Worm (Caenorhabditis elegans) whole organism, L4 larva: Measurements from ENCODE around the gene F25E5.9.

Experiments used
- D1046.2 ChIP-seq: fragments of 200-800 bp; sonication (Bioruptor generic); IDR thresholded peaks from 2 replicates; pipeline ENCODE4 v1.3.6; 2022; ENCODE audit warnings: missing genetic modification characterization, missing compliant biosample characterization
- F10B5.3 ChIP-seq: sonication (generic microtip); optimal IDR thresholded peaks from 2 replicates; lab custom pipeline; 2016; ENCODE audit warnings: mild to moderate bottlenecking, missing genetic modification characterization, missing compliant biosample characterization
- F26F4.8 ChIP-seq: fragments of 200-800 bp; sonication (Bioruptor generic); conservative IDR thresholded peaks from 2 replicates; pipeline ENCODE4 v1.3.6; 2022; ENCODE audit warnings: missing genetic modification characterization, missing compliant biosample characterization
- R02D3.7 ChIP-seq: fragments of 150-350 bp; sonication (generic microtip); optimal IDR thresholded peaks from 3 replicates; lab custom pipeline; 2014; ENCODE audit warnings: missing biosample characterization, missing genetic modification characterization
- T26A8.4 ChIP-seq: fragments of 200-800 bp; sonication (Bioruptor generic); IDR thresholded peaks from 2 replicates; pipeline ENCODE4 v1.3.6; 2022; ENCODE audit warnings: missing genetic modification characterization, missing compliant biosample characterization
- Y48G9A.11 ChIP-seq: fragments of 200-800 bp; sonication (Bioruptor generic); IDR thresholded peaks from 2 replicates; pipeline ENCODE4 v1.3.6; 2022; ENCODE audit warnings: missing genetic modification reagents, missing genetic modification characterization, missing compliant biosample characterization
- Y5F2A.4 ChIP-seq: fragments of 200-800 bp; sonication (Bioruptor generic); optimal IDR thresholded peaks from 2 replicates; lab custom pipeline; 2018; ENCODE audit warnings: mild to moderate bottlenecking, missing genetic modification characterization, missing compliant biosample characterization
- aly-2 ChIP-seq: sonication (generic microtip); optimal IDR thresholded peaks from 2 replicates; lab custom pipeline; 2018; ENCODE audit warnings: missing biosample characterization, missing genetic modification characterization
- arid-1 ChIP-seq: fragments of 200-800 bp; sonication (Bioruptor generic); conservative IDR thresholded peaks from 2 replicates; pipeline ENCODE4 v1.3.6; 2022; ENCODE audit warnings: missing genetic modification reagents, missing genetic modification characterization, missing compliant biosample characterization
- attf-4 ChIP-seq: sonication (generic microtip); optimal IDR thresholded peaks from 3 replicates; lab custom pipeline; 2017; ENCODE audit warnings: missing biosample characterization, missing genetic modification characterization
- ceh-20 ChIP-seq: fragments of 200-800 bp; sonication (Bioruptor generic); IDR thresholded peaks from 2 replicates; pipeline ENCODE4 v1.3.6; 2022; ENCODE audit warnings: missing genetic modification reagents, missing genetic modification characterization, missing compliant biosample characterization
- ceh-32 ChIP-seq: sonication (generic microtip); optimal IDR thresholded peaks from 2 replicates; lab custom pipeline; 2016; ENCODE audit warnings: mild to moderate bottlenecking, missing genetic modification characterization, missing compliant biosample characterization; ENCODE audit not compliant: poor library complexity
- cey-2 ChIP-seq: sonication (generic microtip); optimal IDR thresholded peaks from 3 replicates; lab custom pipeline; 2017; ENCODE audit warnings: missing genetic modification characterization, mild to moderate bottlenecking, missing compliant biosample characterization, antibody characterized with exemption, borderline replicate concordance; ENCODE audit not compliant: insufficient read depth
- ctbp-1 ChIP-seq: fragments of 200-800 bp; sonication (Bioruptor generic); IDR thresholded peaks from 2 replicates; pipeline ENCODE4 v1.3.6; 2022; ENCODE audit warnings: missing genetic modification reagents, missing genetic modification characterization, missing compliant biosample characterization
- daf-12 ChIP-seq: fragments of 150-350 bp; optimal IDR thresholded peaks from 2 replicates; lab custom pipeline; 2014; ENCODE audit warnings: missing biosample characterization, missing genetic modification reagents, missing genetic modification characterization
- daf-19 ChIP-seq: fragments of 200-800 bp; sonication (Bioruptor generic); conservative IDR thresholded peaks from 2 replicates; pipeline ENCODE4 v1.3.6; 2022; ENCODE audit warnings: missing genetic modification characterization, missing compliant biosample characterization
- daf-8 ChIP-seq: fragments of 200-800 bp; sonication (Bioruptor generic); IDR thresholded peaks from 2 replicates; pipeline ENCODE4 v1.3.6; 2022; ENCODE audit warnings: missing genetic modification characterization, missing compliant biosample characterization
- dpl-1 ChIP-seq: fragments of 150-350 bp; optimal IDR thresholded peaks from 2 replicates; lab custom pipeline; 2014; ENCODE audit warnings: missing biosample characterization, missing genetic modification reagents, missing genetic modification characterization
- duxl-1 ChIP-seq: sonication (generic microtip); optimal IDR thresholded peaks from 2 replicates; lab custom pipeline; 2016; ENCODE audit warnings: mild to moderate bottlenecking, missing genetic modification characterization, moderate library complexity, missing compliant biosample characterization; ENCODE audit not compliant: poor library complexity
- egl-43 ChIP-seq: fragments of 200-800 bp; sonication (Bioruptor generic); IDR thresholded peaks from 2 replicates; pipeline ENCODE4 v1.3.6; 2022; ENCODE audit warnings: missing genetic modification reagents, missing genetic modification characterization, missing compliant biosample characterization
- fos-1 ChIP-seq: fragments of 150-350 bp; optimal IDR thresholded peaks from 2 replicates; lab custom pipeline; 2014; ENCODE audit warnings: missing biosample characterization, missing genetic modification characterization
- gei-8 ChIP-seq: fragments of 200-800 bp; sonication (Bioruptor generic); optimal IDR thresholded peaks from 2 replicates; lab custom pipeline; 2018; ENCODE audit warnings: mild to moderate bottlenecking, missing genetic modification characterization, missing compliant biosample characterization
- hlh-30 ChIP-seq: sonication (generic microtip); optimal IDR thresholded peaks from 2 replicates; lab custom pipeline; 2017; ENCODE audit warnings: antibody characterized with exemption, mild to moderate bottlenecking, missing genetic modification characterization, missing compliant biosample characterization; ENCODE audit not compliant: insufficient read depth
- jun-1 ChIP-seq: fragments of 150-350 bp; optimal IDR thresholded peaks from 2 replicates; lab custom pipeline; 2014; ENCODE audit warnings: missing biosample characterization, missing genetic modification reagents, missing genetic modification characterization
- lim-7 ChIP-seq: fragments of 200-800 bp; sonication (Bioruptor generic); IDR thresholded peaks from 2 replicates; pipeline ENCODE4 v1.3.6; 2022; ENCODE audit warnings: missing genetic modification characterization, missing compliant biosample characterization
- lin-39 ChIP-seq: fragments of 150-350 bp; optimal IDR thresholded peaks from 2 replicates; lab custom pipeline; 2014; ENCODE audit warnings: missing biosample characterization, missing genetic modification reagents, missing genetic modification characterization
- lsy-2 ChIP-seq, 2 experiments: fragments of 150-350 bp in 1 of 2; sonication (generic microtip) in 1 of 2; optimal IDR thresholded peaks; 2 replicates each; lab custom pipeline; 2014 to 2017; ENCODE audit warnings: missing biosample characterization in 2 of 2, missing genetic modification characterization in 2 of 2
- madf-9 ChIP-seq: fragments of 200-800 bp; sonication (Bioruptor generic); conservative IDR thresholded peaks from 2 replicates; pipeline ENCODE4 v1.3.6; 2022; ENCODE audit warnings: missing genetic modification reagents, missing genetic modification characterization, missing compliant biosample characterization
- mdl-1 ChIP-seq, 2 experiments: fragments of 150-350 bp in 1 of 2; sonication (generic microtip) in 1 of 2; optimal IDR thresholded peaks; 2 replicates each; lab custom pipeline; 2014 to 2017; ENCODE audit warnings: missing biosample characterization in 2 of 2, missing genetic modification characterization in 2 of 2
- mes-2 ChIP-seq: sonication (generic microtip); optimal IDR thresholded peaks from 2 replicates; lab custom pipeline; 2016; ENCODE audit warnings: missing genotype, mild to moderate bottlenecking, missing genetic modification characterization, missing compliant biosample characterization; ENCODE audit not compliant: poor library complexity, severe bottlenecking
- mxl-2 ChIP-seq: fragments of 200-800 bp; sonication (Bioruptor generic); conservative IDR thresholded peaks from 2 replicates; pipeline ENCODE4 v1.3.6; 2022; ENCODE audit warnings: missing genetic modification reagents, missing genetic modification characterization, missing compliant biosample characterization
- mxl-3 ChIP-seq: fragments of 200-800 bp; sonication (Bioruptor generic); optimal IDR thresholded peaks from 2 replicates; lab custom pipeline; 2018; ENCODE audit warnings: mild to moderate bottlenecking, missing genetic modification characterization, missing compliant biosample characterization
- nhr-10 ChIP-seq: fragments of 150-350 bp; optimal IDR thresholded peaks from 2 replicates; lab custom pipeline; 2014; ENCODE audit warnings: missing biosample characterization, missing genetic modification characterization
- nhr-102 ChIP-seq: sonication (generic microtip); optimal IDR thresholded peaks from 2 replicates; lab custom pipeline; 2016; ENCODE audit warnings: mild to moderate bottlenecking, missing genetic modification characterization, moderate library complexity, missing compliant biosample characterization
- nhr-11 ChIP-seq: fragments of 150-350 bp; optimal IDR thresholded peaks from 2 replicates; lab custom pipeline; 2014; ENCODE audit warnings: missing biosample characterization, missing genetic modification characterization
- nhr-111 ChIP-seq: fragments of 200-800 bp; sonication (Bioruptor generic); optimal IDR thresholded peaks from 2 replicates; lab custom pipeline; 2018; ENCODE audit warnings: mild to moderate bottlenecking, missing genetic modification characterization, missing compliant biosample characterization
- nhr-25 ChIP-seq: sonication (generic microtip); optimal IDR thresholded peaks from 2 replicates; lab custom pipeline; 2017; ENCODE audit warnings: missing genetic modification characterization, mild to moderate bottlenecking, missing compliant biosample characterization, antibody characterized with exemption, moderate library complexity, borderline replicate concordance; ENCODE audit not compliant: insufficient read depth
- nhr-28 ChIP-seq: fragments of 150-350 bp; optimal IDR thresholded peaks from 2 replicates; lab custom pipeline; 2014; ENCODE audit warnings: missing biosample characterization, missing genetic modification characterization
- nhr-41 ChIP-seq: fragments of 200-800 bp; sonication (Bioruptor generic); IDR thresholded peaks from 2 replicates; pipeline ENCODE4 v1.3.6; 2022; ENCODE audit warnings: missing genetic modification reagents, missing genetic modification characterization, missing compliant biosample characterization
- nhr-48 ChIP-seq: sonication (generic microtip); optimal IDR thresholded peaks from 2 replicates; lab custom pipeline; 2016; ENCODE audit warnings: mild to moderate bottlenecking, missing genetic modification characterization, missing compliant biosample characterization
- nhr-76 ChIP-seq: fragments of 150-350 bp; optimal IDR thresholded peaks from 2 replicates; lab custom pipeline; 2014; ENCODE audit warnings: missing biosample characterization, missing genetic modification characterization
- rbr-2 ChIP-seq: sonication (generic microtip); optimal IDR thresholded peaks from 2 replicates; lab custom pipeline; 2016; ENCODE audit warnings: missing genotype, missing genetic modification characterization, missing compliant biosample characterization
- sdz-12 ChIP-seq: fragments of 200-800 bp; sonication (Bioruptor generic); optimal IDR thresholded peaks from 2 replicates; lab custom pipeline; 2018; ENCODE audit warnings: mild to moderate bottlenecking, missing genetic modification characterization, missing compliant biosample characterization
- set-16 ChIP-seq: fragments of 200-800 bp; sonication (Bioruptor generic); IDR thresholded peaks from 2 replicates; pipeline ENCODE4 v1.3.6; 2022; ENCODE audit warnings: missing genetic modification reagents, missing genetic modification characterization, missing compliant biosample characterization
- snpc-4 ChIP-seq: fragments of 150-350 bp; optimal IDR thresholded peaks from 2 replicates; lab custom pipeline; 2014; ENCODE audit warnings: missing biosample characterization, missing genetic modification characterization
- tag-97 ChIP-seq: fragments of 200-800 bp; sonication (Bioruptor generic); IDR thresholded peaks from 2 replicates; pipeline ENCODE4 v1.3.6; 2022; ENCODE audit warnings: missing genetic modification characterization, missing compliant biosample characterization
- tra-1 ChIP-seq: fragments of 200-800 bp; sonication (Bioruptor generic); IDR thresholded peaks from 2 replicates; pipeline ENCODE4 v1.3.6; 2022; ENCODE audit warnings: missing genetic modification reagents, missing genetic modification characterization, missing compliant biosample characterization
- unc-130 ChIP-seq: sonication (generic microtip); optimal IDR thresholded peaks from 2 replicates; lab custom pipeline; 2016; ENCODE audit warnings: missing genetic modification reagents, missing genetic modification characterization, missing compliant biosample characterization
- zfp-2 ChIP-seq: sonication (generic microtip); optimal IDR thresholded peaks from 2 replicates; lab custom pipeline; 2016; ENCODE audit warnings: mild to moderate bottlenecking, missing genetic modification characterization, missing compliant biosample characterization
- zip-2 ChIP-seq: fragments of 150-350 bp; optimal IDR thresholded peaks from 2 replicates; lab custom pipeline; 2014; ENCODE audit warnings: missing biosample characterization, missing genetic modification characterization
- ztf-11 ChIP-seq: fragments of 150-350 bp; optimal IDR thresholded peaks from 2 replicates; lab custom pipeline; 2014; ENCODE audit warnings: missing biosample characterization, missing genetic modification characterization
- ztf-7 ChIP-seq: fragments of 150-350 bp; optimal IDR thresholded peaks from 2 replicates; lab custom pipeline; 2014; ENCODE audit warnings: missing biosample characterization, missing genetic modification characterization

F25E5.9 gene

DNA sequence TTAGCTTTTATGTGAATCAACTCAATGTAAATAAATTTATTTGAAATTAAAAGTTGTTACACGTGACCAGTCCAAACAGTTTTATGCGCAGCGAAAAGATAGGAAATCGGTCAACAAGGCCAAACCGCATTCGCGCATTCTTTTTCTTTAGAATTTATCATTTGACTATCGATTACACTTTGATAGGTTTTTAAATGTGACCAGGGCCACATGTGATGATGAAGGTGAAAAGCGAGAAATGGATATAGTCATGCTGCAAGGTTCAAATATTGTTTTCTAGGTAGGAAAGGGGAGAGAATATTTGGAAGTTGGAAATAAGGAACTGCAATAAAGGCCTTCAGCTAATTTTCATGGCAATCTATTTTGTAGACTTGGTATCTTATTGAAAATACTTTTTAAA lies 808 bp downstream of the F25E5.9 start (continued):
- TF ChIP-seq unc-130 (GFP tag; lab: Kevin White, UChicago) (no peak), tag-97 (no peak), set-16 (GFP tag; lab: Robert Waterston, UW) (no peak), nhr-28 (tag; lab: Kevin White, UChicago) (peak; percentile 64), duxl-1 (tag; lab: Kevin White, UChicago) (peak; percentile 13), arid-1 (GFP tag; lab: Robert Waterston, UW) (no peak), Y5F2A.4 (no peak), daf-8 (GFP tag; lab: Robert Waterston, UW) (no peak), mdl-1 (tag; optimal IDR thresholded peaks at IDR 0.05; lab: Kevin White, UChicago) (peak; percentile 8 to 73), ctbp-1 (GFP tag; lab: Robert Waterston, UW) (no peak), tra-1 (no peak), F26F4.8 (GFP tag; lab: Robert Waterston, UW) (no peak), F10B5.3 (tag; lab: Kevin White, UChicago) (no peak), hlh-30 (tag; lab: Kevin White, UChicago) (peak; percentile 84), zip-2 (tag; lab: Kevin White, UChicago) (no peak), egl-43 (GFP tag; lab: Robert Waterston, UW) (no peak), nhr-111 (GFP tag; lab: Kevin White, UChicago) (no peak), nhr-41 (GFP tag; lab: Robert Waterston, UW) (no peak; the same call in 1 of the 2 replicates), zfp-2 (tag; lab: Kevin White, UChicago) (no peak), nhr-102 (tag; lab: Kevin White, UChicago) (peak; percentile 1), ztf-11 (tag; lab: Kevin White, UChicago) (no peak), nhr-11 (no peak), cey-2 (no peak), mxl-2 (GFP tag; lab: Robert Waterston, UW) (no peak), lim-7 (GFP tag; lab: Robert Waterston, UW) (no peak), ztf-7 (tag; lab: Kevin White, UChicago) (no peak), gei-8 (GFP tag; lab: Kevin White, UChicago) (no peak), T26A8.4 (GFP tag; lab: Robert Waterston, UW) (no peak), rbr-2 (tag; lab: Kevin White, UChicago) (no peak), madf-9 (GFP tag; lab: Robert Waterston, UW) (no peak), nhr-48 (no peak), nhr-25 (no peak), Y48G9A.11 (no peak), ceh-20 (GFP tag; lab: Robert Waterston, UW) (no peak), snpc-4 (tag; lab: Kevin White, UChicago) (no peak), D1046.2 (GFP tag; lab: Robert Waterston, UW) (no peak), attf-4 (no peak), jun-1 (tag; lab: Kevin White, UChicago) (no peak), nhr-10 (tag; lab: Kevin White, UChicago) (no peak), lsy-2 (tag; optimal IDR thresholded peaks at IDR 0.05; lab: Kevin White, UChicago) (peak in 1 of 2 experiments; percentile 41), fos-1 (no peak), R02D3.7 (tag; lab: Kevin White, UChicago) (no peak), dpl-1 (GFP tag; lab: Kevin White, UChicago) (peak; percentile 4), daf-19 (GFP tag; lab: Robert Waterston, UW) (no peak), sdz-12 (no peak), daf-12 (no peak), nhr-76 (tag; lab: Kevin White, UChicago) (no peak), lin-39 (tag; lab: Kevin White, UChicago) (no peak), aly-2 (tag; lab: Kevin White, UChicago) (no peak), ceh-32 (tag; lab: Kevin White, UChicago) (no peak), mes-2 (no peak), mxl-3 (peak; percentile 34)
